Worm (Caenorhabditis elegans) whole organism, L1 larva: Measurements from ENCODE around the gene F25B5.3.

Source experiments
- C16A3.4 ChIP-seq: fragments of 150-350 bp; optimal IDR thresholded peaks from 2 replicates; lab custom pipeline; 2014; ENCODE audit warnings: missing biosample characterization, missing genetic modification characterization
- C34B4.2 ChIP-seq: sonication (generic microtip); optimal IDR thresholded peaks from 2 replicates; lab custom pipeline; 2017; ENCODE audit warnings: mild to moderate bottlenecking, missing genetic modification characterization, missing compliant biosample characterization
- aly-2 ChIP-seq: fragments of 150-350 bp; optimal IDR thresholded peaks from 2 replicates; lab custom pipeline; 2014; ENCODE audit warnings: missing biosample characterization, missing genetic modification characterization
- ama-1 ChIP-seq: fragments of 150-350 bp; optimal IDR thresholded peaks from 2 replicates; lab custom pipeline; 2014
- ceh-82 ChIP-seq, 3 experiments: fragments of 150-350 bp in 1 of 3; sonication (generic microtip) in 2 of 3; optimal IDR thresholded peaks; 2 replicates each; lab custom pipeline; 2014 to 2017; ENCODE audit warnings: missing biosample characterization in 3 of 3, missing genetic modification characterization in 3 of 3
- ces-1 ChIP-seq: fragments of 150-350 bp; optimal IDR thresholded peaks from 2 replicates; lab custom pipeline; 2014; ENCODE audit warnings: missing biosample characterization, missing genetic modification reagents, missing genetic modification characterization
- dsc-1 ChIP-seq: sonication (generic microtip); optimal IDR thresholded peaks from 2 replicates; lab custom pipeline; 2016; ENCODE audit warnings: mild to moderate bottlenecking, missing genetic modification characterization, missing compliant biosample characterization
- efl-1 ChIP-seq, 4 experiments: fragments of 150-350 bp; optimal IDR thresholded peaks in 3 of 4; peaks in 1 of 4; 1 replicate in 1 of 4; 2 replicates in 3 of 4; lab custom pipeline; 2014; ENCODE audit warnings: missing biosample characterization in 2 of 4, missing genetic modification characterization in 2 of 4, missing genetic modification reagents in 2 of 4
- egl-27 ChIP-seq, 2 experiments: fragments of 150-350 bp in 1 of 2; sonication (generic microtip); optimal IDR thresholded peaks; 3 replicates each; lab custom pipeline; 2017 to 2018; ENCODE audit warnings: missing biosample characterization in 2 of 2, missing genetic modification characterization in 2 of 2, missing genetic modification reagents in 2 of 2
- elt-3 ChIP-seq, 6 experiments: fragments of 150-350 bp in 1 of 6; sonication (generic microtip); optimal IDR thresholded peaks; 2 replicates each; lab custom pipeline; 2017 to 2018; ENCODE audit warnings: missing biosample characterization in 6 of 6, missing genetic modification characterization in 6 of 6, inconsistent platforms in 1 of 6
- ets-5 ChIP-seq: fragments of 200-800 bp; sonication (Bioruptor generic); IDR thresholded peaks from 2 replicates; pipeline ENCODE4 v1.3.6; 2022; ENCODE audit warnings: missing genetic modification characterization, missing compliant biosample characterization
- fkh-10 ChIP-seq: sonication (generic microtip); optimal IDR thresholded peaks from 2 replicates; lab custom pipeline; 2017; ENCODE audit warnings: missing biosample characterization, missing genetic modification reagents, missing genetic modification characterization
- grh-1 ChIP-seq: fragments of 200-800 bp; sonication (Bioruptor generic); IDR thresholded peaks from 2 replicates; pipeline ENCODE4 v1.3.6; 2022; ENCODE audit warnings: missing genetic modification reagents, missing genetic modification characterization, missing compliant biosample characterization
- hlh-4 ChIP-seq: sonication (generic microtip); optimal IDR thresholded peaks from 2 replicates; lab custom pipeline; 2016; ENCODE audit warnings: mild to moderate bottlenecking, missing genetic modification characterization, missing compliant biosample characterization
- hpl-2 ChIP-seq: fragments of 150-350 bp; optimal IDR thresholded peaks from 2 replicates; lab custom pipeline; 2014; ENCODE audit warnings: missing biosample characterization, missing genetic modification reagents, missing genetic modification characterization
- isw-1 ChIP-seq: fragments of 200-800 bp; sonication (Bioruptor generic); IDR thresholded peaks from 2 replicates; pipeline ENCODE4 v1.3.6; 2022; ENCODE audit warnings: missing genetic modification characterization, missing compliant biosample characterization
- jun-1 ChIP-seq: fragments of 150-350 bp; optimal IDR thresholded peaks from 2 replicates; lab custom pipeline; 2014; ENCODE audit warnings: missing biosample characterization, missing genetic modification reagents, missing genetic modification characterization
- lin-14 ChIP-seq: fragments of 200-800 bp; sonication (Bioruptor generic); optimal IDR thresholded peaks from 2 replicates; lab custom pipeline; 2018; ENCODE audit warnings: mild to moderate bottlenecking, missing genetic modification characterization, moderate library complexity, missing compliant biosample characterization
- lin-15B ChIP-seq: fragments of 150-350 bp; sonication (generic microtip); optimal IDR thresholded peaks from 3 replicates; lab custom pipeline; 2014; ENCODE audit warnings: missing biosample characterization, missing genetic modification characterization
- lsy-2 ChIP-seq, 2 experiments: fragments of 150-350 bp; optimal IDR thresholded peaks; 2 replicates each; lab custom pipeline; 2014; ENCODE audit warnings: missing biosample characterization in 2 of 2, missing genetic modification characterization in 2 of 2
- mab-9 ChIP-seq: fragments of 200-800 bp; sonication (Bioruptor generic); IDR thresholded peaks from 2 replicates; pipeline ENCODE4 v1.3.6; 2022; ENCODE audit warnings: missing genetic modification reagents, missing genetic modification characterization, missing compliant biosample characterization
- mdl-1 ChIP-seq, 2 experiments: fragments of 150-350 bp; optimal IDR thresholded peaks; 2 replicates each; lab custom pipeline; 2014 to 2017; ENCODE audit warnings: missing biosample characterization in 2 of 2, missing genetic modification characterization in 2 of 2, inconsistent platforms in 1 of 2
- nhr-19 ChIP-seq: fragments of 200-800 bp; sonication (Bioruptor generic); conservative IDR thresholded peaks from 2 replicates; pipeline ENCODE4 v1.3.6; 2022; ENCODE audit warnings: missing genetic modification characterization, missing compliant biosample characterization
- nhr-237 ChIP-seq: fragments of 150-350 bp; optimal IDR thresholded peaks from 2 replicates; lab custom pipeline; 2014; ENCODE audit warnings: missing biosample characterization, missing genetic modification characterization
- nhr-28 ChIP-seq: fragments of 150-350 bp; optimal IDR thresholded peaks from 2 replicates; lab custom pipeline; 2014; ENCODE audit warnings: missing biosample characterization, missing genetic modification characterization
- nhr-47 ChIP-seq: sonication (generic microtip); optimal IDR thresholded peaks from 2 replicates; lab custom pipeline; 2016; ENCODE audit warnings: mild to moderate bottlenecking, missing genetic modification characterization, moderate library complexity, missing compliant biosample characterization
- nhr-71 ChIP-seq: sonication (generic microtip); optimal IDR thresholded peaks from 2 replicates; lab custom pipeline; 2016; ENCODE audit warnings: mild to moderate bottlenecking, missing genetic modification characterization, moderate library complexity, missing compliant biosample characterization
- nhr-76 ChIP-seq: sonication (generic microtip); optimal IDR thresholded peaks from 2 replicates; lab custom pipeline; 2017; ENCODE audit warnings: missing biosample characterization, missing genetic modification characterization
- nhr-84 ChIP-seq: sonication (generic microtip); optimal IDR thresholded peaks from 2 replicates; lab custom pipeline; 2017; ENCODE audit warnings: missing biosample characterization, missing genetic modification characterization
- pag-3 ChIP-seq: sonication (generic microtip); optimal IDR thresholded peaks from 2 replicates; lab custom pipeline; 2017; ENCODE audit warnings: missing genetic modification characterization, mild to moderate bottlenecking, missing compliant biosample characterization, antibody characterized with exemption, borderline replicate concordance; ENCODE audit not compliant: insufficient read depth
- rnt-1 ChIP-seq: sonication (generic microtip); optimal IDR thresholded peaks from 2 replicates; lab custom pipeline; 2016; ENCODE audit warnings: mild to moderate bottlenecking, missing genetic modification characterization, moderate library complexity, missing compliant biosample characterization
- snpc-4 ChIP-seq: fragments of 150-350 bp; optimal IDR thresholded peaks from 2 replicates; lab custom pipeline; 2014; ENCODE audit warnings: missing biosample characterization, missing genetic modification characterization
- snu-23 ChIP-seq: sonication (generic microtip); optimal IDR thresholded peaks from 2 replicates; lab custom pipeline; 2016; ENCODE audit warnings: missing genetic modification characterization, missing compliant biosample characterization
- sup-37 ChIP-seq: fragments of 200-800 bp; sonication (Bioruptor generic); optimal IDR thresholded peaks from 2 replicates; lab custom pipeline; 2018; ENCODE audit warnings: mild to moderate bottlenecking, missing genetic modification characterization, missing compliant biosample characterization
- swsn-7 ChIP-seq: sonication (generic microtip); optimal IDR thresholded peaks from 2 replicates; lab custom pipeline; 2016; ENCODE audit warnings: missing genetic modification characterization, missing compliant biosample characterization
- tlp-1 ChIP-seq: fragments of 150-350 bp; optimal IDR thresholded peaks from 2 replicates; lab custom pipeline; 2014; ENCODE audit warnings: missing biosample characterization, missing genetic modification characterization
- unc-98 ChIP-seq: fragments of 200-800 bp; sonication (Bioruptor generic); IDR thresholded peaks from 2 replicates; pipeline ENCODE4 v1.3.6; 2022; ENCODE audit warnings: missing genetic modification characterization, missing compliant biosample characterization
- zip-4 ChIP-seq: fragments of 200-800 bp; sonication (Bioruptor generic); optimal IDR thresholded peaks from 2 replicates; lab custom pipeline; 2018; ENCODE audit warnings: mild to moderate bottlenecking, missing genetic modification characterization, moderate library complexity, missing compliant biosample characterization
- ztf-11 ChIP-seq, 2 experiments: sonication (generic microtip); optimal IDR thresholded peaks; 2 replicates each; lab custom pipeline; 2016 to 2017; ENCODE audit warnings: missing genetic modification characterization in 2 of 2, missing biosample characterization in 1 of 2, missing compliant biosample characterization in 1 of 2

F25B5.3 gene

ce11 chrIII:5943368-5944180, 5.1 kb upstream of the F25B5.3 start (continued):
- no peak for TF ChIP-seq isw-1 (GFP tag; lab: Robert Waterston, UW)
- no peak for TF ChIP-seq sup-37
- no peak for TF ChIP-seq tlp-1 (tag; lab: Kevin White, UChicago)
- peak in 1 of 2 experiments; percentile 19 for TF ChIP-seq ztf-11 (tag; optimal IDR thresholded peaks at IDR 0.05; lab: Kevin White, UChicago)
- TF ChIP-seq egl-27 (tag; optimal IDR thresholded peaks at IDR 0.05; lab: Kevin White, UChicago) = no peak
- TF ChIP-seq pag-3 = no peak
- no peak for TF ChIP-seq nhr-237 (tag; lab: Kevin White, UChicago)
- TF ChIP-seq fkh-10 (GFP tag; lab: Kevin White, UChicago) = no peak
- peak; percentile 3 for TF ChIP-seq dsc-1
- no peak for TF ChIP-seq elt-3 (tag; optimal IDR thresholded peaks at IDR 0.05; lab: Kevin White, UChicago)
- TF ChIP-seq swsn-7 = no peak
- TF ChIP-seq hpl-2 (GFP tag; lab: Kevin White, UChicago) = peak; percentile 67
- TF ChIP-seq C16A3.4 (tag; lab: Kevin White, UChicago) = no peak
- peak; percentile 98 for TF ChIP-seq aly-2
- peak; percentile 35; the same call in 1 of the 2 replicates for TF ChIP-seq grh-1 (GFP tag; lab: Robert Waterston, UW)
- TF ChIP-seq hlh-4 (tag; lab: Kevin White, UChicago) = no peak
- no peak for TF ChIP-seq unc-98 (GFP tag; lab: Robert Waterston, UW)

- no peak for TF ChIP-seq efl-1 (optimal IDR thresholded peaks at IDR 0.05; lab: Kevin White, UChicago)
- TF ChIP-seq efl-1 (GFP tag; optimal IDR thresholded peaks at IDR 0.05 in 1 of 2; lab: Kevin White, UChicago) = peak in 1 of 2 experiments; percentile 23
- no peak for TF ChIP-seq C34B4.2
Observed at ce11 chrIII:5945865-5946264, 2.8 kb upstream of the F25B5.3 start, which contains the start of gene F25B5.5. TSS of gene F25B5.5 (minus strand) at chrIII:5946124.

DNA sequence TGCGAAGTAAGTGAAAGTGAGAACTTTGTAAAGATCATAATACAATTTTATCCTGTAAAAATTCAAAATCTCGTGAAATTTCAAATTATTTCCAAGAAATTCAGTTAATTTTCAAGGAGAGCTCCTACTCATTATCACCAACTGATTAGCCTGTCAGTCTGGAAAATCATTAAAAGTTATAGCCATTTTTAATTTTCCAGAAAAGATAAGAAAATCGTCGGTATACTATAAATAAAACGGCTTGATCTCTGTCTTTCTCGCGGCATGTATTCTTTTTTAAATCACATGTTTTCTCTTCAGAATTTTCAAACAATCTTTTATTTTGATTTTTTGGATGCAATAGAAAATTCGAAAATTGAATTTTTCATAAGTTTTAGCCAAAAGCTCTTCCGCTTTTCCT, 303 bp downstream of the F25B5.3 start:
- TF ChIP-seq tlp-1 (tag; lab: Kevin White, UChicago) (peak; percentile 61), ces-1 (GFP tag; lab: Kevin White, UChicago) (no peak)

DNA sequence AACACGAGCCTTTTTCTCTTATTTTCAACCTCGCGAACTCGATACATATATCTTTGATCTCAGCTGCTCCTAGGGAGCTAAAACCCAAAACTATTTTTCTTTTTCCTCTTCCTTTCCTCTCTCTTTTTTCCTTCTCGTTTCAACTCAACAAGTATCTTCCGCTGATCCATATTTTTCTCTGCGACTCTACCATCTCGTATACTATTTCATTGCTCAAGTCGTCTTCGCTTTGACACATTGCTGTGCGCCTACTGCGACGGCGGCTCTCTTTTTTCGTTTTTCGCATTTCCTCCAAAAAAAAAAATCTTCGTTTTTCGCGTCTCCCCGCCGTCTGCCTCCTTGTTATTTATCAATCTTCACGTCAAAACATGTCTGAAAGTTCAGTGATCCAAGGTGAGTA, 1.1 kb downstream of the F25B5.3 start:
- TF ChIP-seq ama-1 (lab: Kevin White, UChicago) = no peak
- TF ChIP-seq nhr-19 (GFP tag; lab: Robert Waterston, UW) = peak; percentile 66
- TF ChIP-seq jun-1 (tag; lab: Kevin White, UChicago) = no peak
- no peak for TF ChIP-seq zip-4
- TF ChIP-seq rnt-1 (tag; lab: Kevin White, UChicago) = peak; percentile 61
- TF ChIP-seq nhr-84 (tag; lab: Kevin White, UChicago) = no peak
- peak; percentile 81 for TF ChIP-seq fkh-10 (GFP tag; lab: Kevin White, UChicago)
- peak; percentile 17 for TF ChIP-seq snu-23 (GFP tag; lab: Kevin White, UChicago)
- no peak for TF ChIP-seq mab-9 (GFP tag; lab: Robert Waterston, UW)
- peak; percentile 87 for TF ChIP-seq lin-14 (GFP tag; lab: Kevin White, UChicago)
- no peak for TF ChIP-seq nhr-237 (tag; lab: Kevin White, UChicago)
- peak; percentile 22 for TF ChIP-seq dsc-1
- TF ChIP-seq lin-15B = no peak
- TF ChIP-seq efl-1 (optimal IDR thresholded peaks at IDR 0.05; lab: Kevin White, UChicago) = peak; percentile 21 to 33
- TF ChIP-seq efl-1 (GFP tag; optimal IDR thresholded peaks at IDR 0.05 in 1 of 2; lab: Kevin White, UChicago) = peak in 1 of 2 experiments; percentile 86
- no peak for TF ChIP-seq nhr-28 (tag; lab: Kevin White, UChicago)
- peak in 1 of 2 experiments; percentile 14 for TF ChIP-seq mdl-1 (tag; optimal IDR thresholded peaks at IDR 0.05; lab: Kevin White, UChicago)
- peak in 2 of 3 experiments; percentile 12 to 50 for TF ChIP-seq ceh-82 (tag; optimal IDR thresholded peaks at IDR 0.05; lab: Kevin White, UChicago)
- TF ChIP-seq snpc-4 (tag; lab: Kevin White, UChicago) = no peak
- TF ChIP-seq nhr-71 (tag; lab: Kevin White, UChicago) = peak; percentile 51
- TF ChIP-seq nhr-47 = peak; percentile 34
- peak in 1 of 2 experiments; percentile 60 for TF ChIP-seq lsy-2 (tag; optimal IDR thresholded peaks at IDR 0.05; lab: Kevin White, UChicago)
- peak; percentile 37 for TF ChIP-seq swsn-7
- no peak for TF ChIP-seq ets-5
- no peak for TF ChIP-seq nhr-76 (tag; lab: Kevin White, UChicago)
- TF ChIP-seq, all 84 proteins: peak for 13
